Worm (Caenorhabditis elegans): Measurements from ENCODE around the gene F14H8.4.

ce11 chrV:15054733-15055132, 31.1 kb downstream of the F14H8.4 start:
- TF ChIP-seq tbx-2 (tag; optimal IDR thresholded peaks at IDR 0.05), result no peak
- TF ChIP-seq mdl-1 (tag; optimal IDR thresholded peaks at IDR 0.05), result no peak
- TF ChIP-seq nhr-77 (tag; optimal IDR thresholded peaks at IDR 0.05), result no peak
- no peak for TF ChIP-seq eor-1 (tag; optimal IDR thresholded peaks at IDR 0.05)
- TF ChIP-seq nhr-12 (tag; optimal IDR thresholded peaks at IDR 0.05), result no peak
- TF ChIP-seq skn-1 (tag; optimal IDR thresholded peaks at IDR 0.05), result no peak
- TF ChIP-seq nhr-76 (tag; optimal IDR thresholded peaks at IDR 0.05), result no peak
- TF ChIP-seq pha-4 (tag; optimal IDR thresholded peaks at IDR 0.05), result no peak
- no peak for TF ChIP-seq snpc-4 (tag; optimal IDR thresholded peaks at IDR 0.05)

Measured in whole organism, L3 larva.